Fruit fly (Drosophila melanogaster) Kc167 (cell line): ENCODE results near the gene amx.

Source experiments
- Myc ChIP-seq: fragments of >200 bp; optimal IDR thresholded peaks from 2 replicates; lab custom pipeline; 2017; ENCODE audit warnings: missing external identifiers
- h ChIP-seq: fragments of >200 bp; optimal IDR thresholded peaks from 3 replicates; lab custom pipeline; 2018; ENCODE audit warnings: missing external identifiers

DNA sequence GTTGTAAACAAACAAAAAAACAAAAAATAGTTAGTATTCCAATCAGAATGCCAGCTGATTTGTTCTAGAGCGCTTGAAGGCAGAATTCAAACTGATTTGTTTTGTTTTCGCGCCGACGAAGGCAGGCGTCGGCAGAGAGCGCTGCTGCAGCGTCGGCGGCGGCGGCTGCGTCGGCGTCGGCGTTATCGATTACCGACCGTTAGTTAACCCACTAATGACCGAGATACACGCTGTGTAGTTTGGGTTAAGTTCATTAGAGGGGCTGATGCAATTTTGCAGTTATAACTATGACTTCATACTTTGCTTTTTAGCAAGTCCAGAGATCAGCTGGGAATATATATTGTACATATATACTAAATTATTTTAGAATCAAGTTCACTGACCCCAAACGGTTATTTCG is 24.0 kb downstream of the amx start, which contains the start of gene t:
- TF ChIP-seq Myc (no peak), h (lab: Kevin White, UChicago) (no peak)
